Worm (Caenorhabditis elegans): ENCODE data around the gene marc-5.

- TF ChIP-seq Y56A3A.18 (GFP tag; IDR thresholded peaks at IDR 0.05) = no peak
- no peak for TF ChIP-seq hlh-12 (tag; optimal IDR thresholded peaks at IDR 0.05)
- TF ChIP-seq unc-130 (GFP tag; optimal IDR thresholded peaks at IDR 0.05) = no peak
- TF ChIP-seq C06A6.2 (GFP tag; conservative IDR thresholded peaks at IDR 0.05) = no peak
- no peak for TF ChIP-seq snpc-1.3 (tag; optimal IDR thresholded peaks at IDR 0.05; ENCODE audit: insufficient read depth)
- no peak for TF ChIP-seq ama-1 (optimal IDR thresholded peaks at IDR 0.05)
- TF ChIP-seq ama-1 (GFP tag; optimal IDR thresholded peaks at IDR 0.05) = no peak
- no peak for TF ChIP-seq him-1 (tag; optimal IDR thresholded peaks at IDR 0.05)
Observed at ce11 chrII:12412417-12412816, 33.1 kb upstream of the marc-5 start, which contains the start of gene Y57A10C.1.

Measured in whole organism, young adult.